Fruit fly (Drosophila melanogaster): ENCODE results near the gene tna.

Gene tna

DNA sequence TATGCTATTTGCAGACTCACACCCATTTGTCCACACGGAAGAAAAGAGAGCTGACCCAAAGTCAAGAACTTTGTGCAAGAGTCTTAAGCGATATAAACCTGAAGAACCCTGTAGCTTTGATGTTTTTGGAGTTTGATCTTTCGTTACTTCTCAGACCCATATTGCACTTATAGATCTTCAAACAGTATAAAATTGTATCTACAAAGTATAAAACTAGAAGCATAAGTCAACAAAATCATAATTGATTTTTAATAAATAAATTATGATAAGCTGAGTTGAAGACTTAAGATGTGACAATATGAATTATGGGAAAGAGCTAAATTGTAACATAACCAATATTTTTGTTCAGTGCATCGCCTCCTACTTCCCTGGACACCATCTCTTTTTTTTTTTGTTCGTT, 8.0 kb upstream of the tna start (continued):
- no peak for TF ChIP-seq CG8359 (GFP tag; optimal IDR thresholded peaks at IDR 0.05; ENCODE audit: borderline replicate concordance)
- TF ChIP-seq run (tag; optimal IDR thresholded peaks at IDR 0.05): peak; percentile 0
- TF ChIP-seq Ravus (GFP tag; IDR thresholded peaks at IDR 0.05): no peak
- no peak for TF ChIP-seq Dip3 (GFP tag; optimal IDR thresholded peaks at IDR 0.05)
- TF ChIP-seq ro (GFP tag; IDR thresholded peaks at IDR 0.05): no peak
- TF ChIP-seq Dad (GFP tag; optimal IDR thresholded peaks at IDR 0.05): no peak
- TF ChIP-seq Sin3A (optimal IDR thresholded peaks at IDR 0.05): no peak
- no peak for TF ChIP-seq az2 (GFP tag; optimal IDR thresholded peaks at IDR 0.05)
- no peak for TF ChIP-seq CG32767 (GFP tag; IDR thresholded peaks at IDR 0.05)
- TF ChIP-seq wor (GFP tag; IDR thresholded peaks at IDR 0.05): no peak
- peak; percentile 16 for TF ChIP-seq Deaf1 (tag; optimal IDR thresholded peaks at IDR 0.05)
- TF ChIP-seq Bdp1 (GFP tag; optimal IDR thresholded peaks at IDR 0.05): no peak
- no peak for TF ChIP-seq CG16815 (GFP tag; optimal IDR thresholded peaks at IDR 0.05)
- TF ChIP-seq aop (GFP tag; IDR thresholded peaks at IDR 0.05): no peak
- peak; percentile 46 for TF ChIP-seq CG15269 (tag; optimal IDR thresholded peaks at IDR 0.05)
- TF ChIP-seq btn (GFP tag; optimal IDR thresholded peaks at IDR 0.05): no peak
- TF ChIP-seq CG10979 (tag; optimal IDR thresholded peaks at IDR 0.05): peak; percentile 3
- no peak for TF ChIP-seq ATbp (GFP tag; optimal IDR thresholded peaks at IDR 0.05)
- peak; percentile 69 for TF ChIP-seq CG18599 (GFP tag; optimal IDR thresholded peaks at IDR 0.05)
- no peak for TF ChIP-seq hbn (GFP tag; IDR thresholded peaks at IDR 0.05; ENCODE audit: partially characterized antibody)
- no peak for TF ChIP-seq dimm (GFP tag; IDR thresholded peaks at IDR 0.05)
- TF ChIP-seq eyg (GFP tag; optimal IDR thresholded peaks at IDR 0.05): no peak
- peak; percentile 33; the same call in 1 of the 2 replicates for TF ChIP-seq CG9932 (GFP tag; IDR thresholded peaks at IDR 0.05)
- TF ChIP-seq CG17186 (GFP tag; optimal IDR thresholded peaks at IDR 0.05): no peak
- TF ChIP-seq Hr3 (GFP tag; optimal IDR thresholded peaks at IDR 0.05): peak; percentile 17

DNA sequence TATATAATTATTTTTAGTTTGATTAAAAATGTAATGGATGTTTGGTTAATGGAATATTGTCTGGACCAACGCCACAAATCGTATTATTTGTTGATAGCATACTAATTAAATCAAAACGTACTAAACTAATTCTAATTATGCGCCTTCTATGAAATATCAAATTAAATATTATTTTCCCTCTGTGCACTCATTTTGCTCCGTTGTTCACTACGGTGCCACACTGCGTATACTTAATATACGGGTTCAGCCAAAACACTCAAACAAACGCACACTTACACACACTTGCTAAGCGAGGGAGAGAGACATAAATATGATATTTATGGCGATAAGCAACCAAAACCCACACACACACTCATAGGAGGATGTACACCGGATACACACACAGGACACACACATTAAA, 6.2 kb upstream of the tna start:
- TF ChIP-seq Med (GFP tag) (peak; percentile 35), CG11504 (tag; optimal IDR thresholded peaks at IDR 0.05) (peak; percentile 15), Ets65A (GFP tag) (peak; percentile 55), Oli (tag; optimal IDR thresholded peaks at IDR 0.05) (no peak), row (GFP tag; IDR thresholded peaks at IDR 0.05) (peak; percentile 26; the same call in 1 of the 3 replicates), CG7372 (GFP tag; IDR thresholded peaks at IDR 0.05) (peak; percentile 57)

DNA sequence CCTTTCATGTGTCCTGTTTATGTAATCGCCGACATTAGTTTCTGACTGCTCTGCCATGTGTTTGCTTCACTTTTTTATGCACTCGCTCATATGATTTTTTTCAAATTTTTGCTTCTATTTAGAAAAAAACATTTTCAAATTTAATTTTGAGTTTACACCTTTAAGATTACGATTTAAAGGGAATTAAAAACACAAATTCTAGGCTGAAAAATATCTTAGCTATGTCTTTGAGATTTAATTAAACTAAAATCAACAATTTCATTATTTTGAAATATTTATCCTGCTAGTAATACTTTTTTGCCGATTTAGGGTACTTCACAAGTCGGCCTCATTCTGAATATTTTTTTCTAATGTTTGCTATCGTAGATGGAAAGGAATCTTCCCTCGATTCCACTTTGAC, 2.1 kb upstream of the tna start:
- TF ChIP-seq CG7839 (tag; optimal IDR thresholded peaks at IDR 0.05) (peak; percentile 37), D19B (GFP tag; optimal IDR thresholded peaks at IDR 0.05) (no peak), CG1529 (GFP tag; optimal IDR thresholded peaks at IDR 0.05) (no peak), Gsc (GFP tag; IDR thresholded peaks at IDR 0.05) (no peak), CG9797 (GFP tag; optimal IDR thresholded peaks at IDR 0.05) (no peak), pb (GFP tag; optimal IDR thresholded peaks at IDR 0.05) (no peak), Bdp1 (GFP tag; optimal IDR thresholded peaks at IDR 0.05) (no peak), vfl (GFP tag; optimal IDR thresholded peaks at IDR 0.05) (no peak), Rfx (GFP tag; IDR thresholded peaks at IDR 0.05) (no peak), cato (GFP tag; optimal IDR thresholded peaks at IDR 0.05; ENCODE audit: borderline replicate concordance) (no peak), CG9817 (tag; optimal IDR thresholded peaks at IDR 0.05) (no peak), her (GFP tag; optimal IDR thresholded peaks at IDR 0.05) (no peak), Elba2 (GFP tag; optimal IDR thresholded peaks at IDR 0.05) (no peak), kay (GFP tag; optimal IDR thresholded peaks at IDR 0.05) (no peak), Doc2 (GFP tag; IDR thresholded peaks at IDR 0.05) (no peak), CG18764 (GFP tag; optimal IDR thresholded peaks at IDR 0.05) (no peak), Scr (GFP tag; IDR thresholded peaks at IDR 0.05; ENCODE audit: partially characterized antibody) (no peak), bowl (GFP tag; IDR thresholded peaks at IDR 0.05) (no peak), CoRest (tag; optimal IDR thresholded peaks at IDR 0.05) (peak; percentile 32), ATbp (GFP tag; optimal IDR thresholded peaks at IDR 0.05) (no peak), Hmr (GFP tag; optimal IDR thresholded peaks at IDR 0.05) (no peak), lov (optimal IDR thresholded peaks at IDR 0.05) (no peak), lov (GFP tag; IDR thresholded peaks at IDR 0.05) (no peak)

Measured in whole organism, embryonic.